Worm (Caenorhabditis elegans): Measurements from ENCODE around the gene idpc-3.

DNA sequence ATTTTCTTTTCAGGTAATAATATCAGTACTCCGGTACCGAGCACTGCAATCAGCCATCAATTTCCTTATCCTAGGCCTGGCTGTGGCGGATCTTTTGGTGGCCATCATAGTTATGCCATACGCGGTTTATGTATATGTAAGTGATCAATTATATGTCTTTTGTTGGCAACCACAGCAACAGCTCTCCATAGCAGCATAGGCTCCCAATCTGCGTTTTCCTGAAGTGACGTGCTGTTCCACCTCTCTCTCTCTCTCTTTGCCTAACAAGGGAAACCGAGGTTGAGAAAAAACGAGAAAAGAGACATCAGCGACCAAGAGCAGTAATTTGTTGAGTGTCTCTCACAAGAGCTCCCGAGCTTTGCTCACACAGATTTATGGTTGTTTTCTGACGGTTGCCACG, 19.8 kb downstream of the idpc-3 start:
- TF ChIP-seq ref-1 (GFP tag; conservative IDR thresholded peaks at IDR 0.05) (no peak), flt-1 (GFP tag; IDR thresholded peaks at IDR 0.05) (no peak)

Data from whole organism, midembryonic.